Fruit fly (Drosophila melanogaster) whole organism, adult: ENCODE data around the gene S.

Experiments
- CG12768 ChIP-seq: fragments of 200-800 bp; sonication (Bioruptor generic); optimal IDR thresholded peaks from 2 replicates; lab custom pipeline; 2017; ENCODE audit warnings: missing biosample characterization, missing genetic modification characterization, mild to moderate bottlenecking, moderate library complexity, missing genetic modification reagents
- CG1620 ChIP-seq: fragments of 200-800 bp; sonication (Bioruptor generic); optimal IDR thresholded peaks from 2 replicates; lab custom pipeline; 2016; ENCODE audit warnings: missing biosample characterization, missing genetic modification characterization
- CG33017 ChIP-seq: fragments of 200-800 bp; sonication (Bioruptor generic); optimal IDR thresholded peaks from 2 replicates; lab custom pipeline; 2018; ENCODE audit warnings: missing biosample characterization, mild to moderate bottlenecking, missing genetic modification characterization, moderate library complexity
- CG7101 ChIP-seq: fragments of 200-800 bp; sonication (Bioruptor generic); optimal IDR thresholded peaks from 2 replicates; lab custom pipeline; 2018; ENCODE audit warnings: missing biosample characterization, mild to moderate bottlenecking, missing genetic modification characterization, moderate library complexity
- Hr96 ChIP-seq: fragments of 200-800 bp; sonication (Bioruptor generic); optimal IDR thresholded peaks from 2 replicates; lab custom pipeline; 2016; ENCODE audit warnings: missing biosample characterization, missing genetic modification characterization
- Mnt ChIP-seq: fragments of 200-800 bp; sonication (Bioruptor generic); optimal IDR thresholded peaks from 2 replicates; lab custom pipeline; 2016; ENCODE audit warnings: missing biosample characterization, mild to moderate bottlenecking, missing genetic modification characterization
- tj ChIP-seq: fragments of 200-800 bp; sonication (Bioruptor generic); optimal IDR thresholded peaks from 3 replicates; lab custom pipeline; 2017; ENCODE audit warnings: missing biosample characterization, mild to moderate bottlenecking, missing genetic modification characterization, moderate library complexity

- TF ChIP-seq CG7101 (tag; lab: Kevin White, UChicago) (no peak), CG33017 (tag; lab: Kevin White, UChicago) (no peak), CG12768 (GFP tag; lab: Kevin White, UChicago) (no peak), Hr96 (GFP tag; lab: Kevin White, UChicago) (no peak), tj (GFP tag; lab: Kevin White, UChicago) (no peak), Mnt (no peak), CG1620 (GFP tag; lab: Kevin White, UChicago) (no peak)
These were observed 9.0 kb downstream of the S start for dm6 chr2L:1068517-1069107.
